Fruit fly (Drosophila melanogaster) Kc167 (cell line): ENCODE measurements around the gene CG13002.

Experiments used
- Sin3A ChIP-seq: fragments of >200 bp; optimal IDR thresholded peaks from 2 replicates; lab custom pipeline; 2018; ENCODE audit warnings: missing external identifiers
- h ChIP-seq: fragments of >200 bp; optimal IDR thresholded peaks from 3 replicates; lab custom pipeline; 2018; ENCODE audit warnings: missing external identifiers
- psq ChIP-seq: fragments of >200 bp; optimal IDR thresholded peaks from 2 replicates; lab custom pipeline; 2017; ENCODE audit warnings: missing external identifiers

dm6 chrX:16874671-16875070, 14.9 kb upstream of the CG13002 start:
- no peak for TF ChIP-seq psq (lab: Kevin White, UChicago)
- no peak for TF ChIP-seq Sin3A (lab: Kevin White, UChicago)
- no peak for TF ChIP-seq h
